Worm (Caenorhabditis elegans) whole organism, early embryonic: ENCODE data around the gene srt-22.

Experiments used
- B0310.2 ChIP-seq: sonication (generic microtip); optimal IDR thresholded peaks from 2 replicates; lab custom pipeline; 2016; ENCODE audit warnings: mild to moderate bottlenecking, missing genetic modification characterization, missing compliant biosample characterization
- F13C5.2 ChIP-seq: sonication (generic microtip); optimal IDR thresholded peaks from 2 replicates; lab custom pipeline; 2017; ENCODE audit warnings: mild to moderate bottlenecking, missing genetic modification characterization, inconsistent platforms, missing compliant biosample characterization
- aly-1 ChIP-seq: sonication (generic microtip); optimal IDR thresholded peaks from 2 replicates; lab custom pipeline; 2016; ENCODE audit warnings: missing genetic modification characterization, missing compliant biosample characterization
- ama-1 ChIP-seq: fragments of 150-350 bp; optimal IDR thresholded peaks from 2 replicates; lab custom pipeline; 2014
- ceh-13 ChIP-seq: fragments of 200-800 bp; sonication (Bioruptor generic); optimal IDR thresholded peaks from 2 replicates; lab custom pipeline; 2018; ENCODE audit warnings: mild to moderate bottlenecking, missing genetic modification characterization, missing compliant biosample characterization
- ceh-36 ChIP-seq: sonication (generic microtip); optimal IDR thresholded peaks from 2 replicates; lab custom pipeline; 2016; ENCODE audit warnings: missing genetic modification characterization, inconsistent platforms, missing compliant biosample characterization
- ets-7 ChIP-seq: sonication (generic microtip); optimal IDR thresholded peaks from 2 replicates; lab custom pipeline; 2016; ENCODE audit warnings: missing genotype, missing genetic modification characterization, missing compliant biosample characterization
- flt-1 ChIP-seq: fragments of 200-800 bp; sonication (Bioruptor generic); IDR thresholded peaks from 2 replicates; pipeline ENCODE4 v1.3.6; 2022; ENCODE audit warnings: missing genetic modification characterization, missing compliant biosample characterization
- hmbx-1 ChIP-seq: sonication (generic microtip); optimal IDR thresholded peaks from 2 replicates; lab custom pipeline; 2016; ENCODE audit warnings: mild to moderate bottlenecking, missing genetic modification characterization, missing compliant biosample characterization
- hmg-4 ChIP-seq: fragments of 200-800 bp; sonication (Bioruptor generic); optimal IDR thresholded peaks from 2 replicates; lab custom pipeline; 2018; ENCODE audit warnings: mild to moderate bottlenecking, missing genetic modification characterization, missing compliant biosample characterization
- hnd-1 ChIP-seq: sonication (generic microtip); optimal IDR thresholded peaks from 2 replicates; lab custom pipeline; 2016; ENCODE audit warnings: missing genetic modification characterization, missing compliant biosample characterization
- pes-1 ChIP-seq: fragments of 200-800 bp; sonication (Bioruptor generic); IDR thresholded peaks from 2 replicates; pipeline ENCODE4 v1.3.6; 2022; ENCODE audit warnings: missing genetic modification reagents, missing genetic modification characterization, missing compliant biosample characterization
- scrt-1 ChIP-seq: fragments of 200-800 bp; sonication (Bioruptor generic); IDR thresholded peaks from 2 replicates; pipeline ENCODE4 v1.3.6; 2022; ENCODE audit warnings: missing genetic modification characterization, missing compliant biosample characterization
- sea-1 ChIP-seq: fragments of 200-800 bp; sonication (Bioruptor generic); conservative IDR thresholded peaks from 2 replicates; pipeline ENCODE4 v1.3.6; 2022; ENCODE audit warnings: missing genetic modification characterization, missing compliant biosample characterization
- tbx-11 ChIP-seq: fragments of 200-800 bp; sonication (Bioruptor generic); IDR thresholded peaks from 2 replicates; pipeline ENCODE4 v1.3.6; 2022; ENCODE audit warnings: missing genetic modification characterization, missing compliant biosample characterization
- tbx-37 ChIP-seq: fragments of 200-800 bp; sonication (Bioruptor generic); conservative IDR thresholded peaks from 2 replicates; pipeline ENCODE4 v1.3.6; 2022; ENCODE audit warnings: missing genetic modification reagents, missing genetic modification characterization, missing compliant biosample characterization
- tra-4 ChIP-seq: sonication (generic microtip); optimal IDR thresholded peaks from 2 replicates; lab custom pipeline; 2017; ENCODE audit warnings: missing genetic modification characterization, missing compliant biosample characterization

srt-22 gene

ce11 chrV:15281279-15281949, 34.3 kb downstream of the srt-22 start, which contains the start of the genes srw-19 and srx-51:
TSS of gene srw-19 (minus strand) at chrV:15281379.
TSS of gene srx-51 (plus strand) at chrV:15281899.
- TF ChIP-seq scrt-1 (no peak), sea-1 (GFP tag; lab: Robert Waterston, UW) (no peak), flt-1 (GFP tag; lab: Robert Waterston, UW) (no peak), pes-1 (GFP tag; lab: Robert Waterston, UW) (no peak), ceh-36 (no peak), ets-7 (tag; lab: Kevin White, UChicago) (no peak), ceh-13 (GFP tag; lab: Kevin White, UChicago) (no peak), ama-1 (lab: Kevin White, UChicago) (no peak), hmbx-1 (tag; lab: Kevin White, UChicago) (no peak)

ce11 chrV:15276915-15277314, 38.8 kb downstream of the srt-22 start, which contains the start of gene srw-17:
TSS of gene srw-17 (minus strand) at chrV:15277015.
- TF ChIP-seq ama-1 (lab: Kevin White, UChicago) (no peak), sea-1 (GFP tag; lab: Robert Waterston, UW) (no peak), tbx-11 (no peak), B0310.2 (tag; lab: Kevin White, UChicago) (no peak), tra-4 (tag; lab: Kevin White, UChicago) (no peak), tbx-37 (GFP tag; lab: Robert Waterston, UW) (no peak), ceh-36 (no peak), pes-1 (GFP tag; lab: Robert Waterston, UW) (no peak), aly-1 (tag; lab: Kevin White, UChicago) (no peak), ceh-13 (GFP tag; lab: Kevin White, UChicago) (no peak), hmg-4 (GFP tag; lab: Kevin White, UChicago) (no peak), ets-7 (tag; lab: Kevin White, UChicago) (no peak), hmbx-1 (tag; lab: Kevin White, UChicago) (no peak)

- TF ChIP-seq hnd-1 (tag; lab: Kevin White, UChicago) (no peak), scrt-1 (no peak), ceh-36 (no peak), ama-1 (lab: Kevin White, UChicago) (no peak), ceh-13 (GFP tag; lab: Kevin White, UChicago) (no peak), hmbx-1 (tag; lab: Kevin White, UChicago) (no peak), tbx-37 (GFP tag; lab: Robert Waterston, UW) (no peak), flt-1 (GFP tag; lab: Robert Waterston, UW) (no peak), pes-1 (GFP tag; lab: Robert Waterston, UW) (no peak)
Measured at ce11 chrV:15274757-15275156, 41.0 kb downstream of the srt-22 start, which contains the start of gene srw-16. TSS of gene srw-16 (minus strand) at chrV:15274857.

ce11 chrV:15272263-15272662, 43.5 kb downstream of the srt-22 start, which contains the start of gene T10H4.4:
TSS of gene T10H4.4 (minus strand) at chrV:15272363.
- no peak for TF ChIP-seq flt-1 (GFP tag; lab: Robert Waterston, UW)
- no peak for TF ChIP-seq F13C5.2 (tag; lab: Kevin White, UChicago)
- no peak for TF ChIP-seq tbx-37 (GFP tag; lab: Robert Waterston, UW)
- no peak for TF ChIP-seq ets-7 (tag; lab: Kevin White, UChicago)
- no peak for TF ChIP-seq tra-4 (tag; lab: Kevin White, UChicago)
- TF ChIP-seq sea-1 (GFP tag; lab: Robert Waterston, UW) = no peak
- TF ChIP-seq tbx-11 = no peak
- no peak for TF ChIP-seq ama-1 (lab: Kevin White, UChicago)
- TF ChIP-seq B0310.2 (tag; lab: Kevin White, UChicago) = no peak
- TF ChIP-seq hnd-1 (tag; lab: Kevin White, UChicago) = no peak
- TF ChIP-seq ceh-13 (GFP tag; lab: Kevin White, UChicago) = no peak
- no peak for TF ChIP-seq hmbx-1 (tag; lab: Kevin White, UChicago)
- no peak for TF ChIP-seq hmg-4 (GFP tag; lab: Kevin White, UChicago)

- TF ChIP-seq scrt-1 = no peak
- no peak for TF ChIP-seq aly-1 (tag; lab: Kevin White, UChicago)
- no peak for TF ChIP-seq hmg-4 (GFP tag; lab: Kevin White, UChicago)
- no peak for TF ChIP-seq tbx-37 (GFP tag; lab: Robert Waterston, UW)
- no peak for TF ChIP-seq ama-1 (lab: Kevin White, UChicago)
- TF ChIP-seq F13C5.2 (tag; lab: Kevin White, UChicago) = no peak
- no peak for TF ChIP-seq hmbx-1 (tag; lab: Kevin White, UChicago)
Measured at ce11 chrV:15268302-15268701, 47.4 kb downstream of the srt-22 start, which contains the start of gene srw-22. TSS of gene srw-22 (plus strand) at chrV:15268602.

- TF ChIP-seq B0310.2 (tag; lab: Kevin White, UChicago) (no peak), tra-4 (tag; lab: Kevin White, UChicago) (no peak), hnd-1 (tag; lab: Kevin White, UChicago) (no peak), tbx-37 (GFP tag; lab: Robert Waterston, UW) (no peak)
Measured at ce11 chrV:15267405-15267804, 48.3 kb downstream of the srt-22 start, which contains the start of gene T10H4.13. TSS of gene T10H4.13 (minus strand) at chrV:15267505.

- TF ChIP-seq hnd-1 (tag; lab: Kevin White, UChicago) (no peak), aly-1 (tag; lab: Kevin White, UChicago) (no peak), hmbx-1 (tag; lab: Kevin White, UChicago) (no peak), tbx-37 (GFP tag; lab: Robert Waterston, UW) (no peak), tbx-11 (no peak), ceh-36 (no peak)
Measured at ce11 chrV:15265814-15266213, 49.9 kb downstream of the srt-22 start, which contains the start of gene M01B2.13. TSS of gene M01B2.13 (minus strand) at chrV:15265914.
